4 worm cellular contexts compared by ENCODE assay signal in the genomic region with DNA sequence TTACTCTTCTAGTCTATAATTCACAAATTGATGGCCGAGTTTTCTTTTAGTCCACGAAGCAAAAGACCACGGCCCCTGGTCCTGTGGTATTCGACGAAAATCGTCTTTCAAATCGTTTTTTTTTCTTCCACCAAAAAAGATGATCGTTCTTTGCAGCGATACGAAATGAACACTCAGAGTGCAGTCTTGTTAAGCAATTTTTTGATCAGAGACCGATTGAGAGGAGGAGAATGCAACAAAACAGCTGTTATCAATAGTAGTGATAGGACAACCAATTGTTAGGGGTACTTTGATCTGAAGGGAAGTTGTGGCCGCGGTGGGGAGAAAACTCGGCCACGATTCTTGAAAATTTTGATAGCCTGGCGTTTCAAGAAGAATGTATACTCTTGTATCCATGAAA.
TF ChIP-seq lines count a peak whose summit lies in the region.

No protein-coding gene starts in this region.

TF ChIP-seq in whole organism, L1 larva, 84 proteins besides CTCF, POLR2A, EP300 and RAD21 (continued from another document and continues in another):
- TF ChIP-seq ceh-90 (tag; optimal IDR thresholded peaks at IDR 0.05; lab: Kevin White, UChicago) (no peak), hpl-2 (GFP tag; optimal IDR thresholded peaks at IDR 0.05; lab: Kevin White, UChicago) (no peak), nhr-90 (tag; optimal IDR thresholded peaks at IDR 0.05; lab: Kevin White, UChicago; ENCODE audit: poor library complexity) (peak; percentile 35), aly-2 (tag; optimal IDR thresholded peaks at IDR 0.05; lab: Kevin White, UChicago) (no peak), sup-37 (GFP tag; optimal IDR thresholded peaks at IDR 0.05; lab: Kevin White, UChicago) (no peak), lin-14 (GFP tag; optimal IDR thresholded peaks at IDR 0.05; lab: Kevin White, UChicago) (peak; percentile 72), hlh-17 (GFP tag; optimal IDR thresholded peaks at IDR 0.05; lab: Kevin White, UChicago; ENCODE audit: borderline replicate concordance) (no peak), skn-1 (tag; optimal IDR thresholded peaks at IDR 0.05; lab: Kevin White, UChicago) (no peak), xbp-1 (tag; optimal IDR thresholded peaks at IDR 0.05; lab: Kevin White, UChicago) (peak; percentile 7), C16A3.4 (tag; optimal IDR thresholded peaks at IDR 0.05; lab: Kevin White, UChicago) (peak; percentile 18), lin-13 (GFP tag; optimal IDR thresholded peaks at IDR 0.05; lab: Kevin White, UChicago) (no peak), vab-15 (tag; optimal IDR thresholded peaks at IDR 0.05; lab: Kevin White, UChicago) (no peak), tlp-1 (tag; optimal IDR thresholded peaks at IDR 0.05; lab: Kevin White, UChicago) (no peak), ceh-63 (GFP tag; optimal IDR thresholded peaks at IDR 0.05; lab: Kevin White, UChicago) (no peak), fkh-10 (GFP tag; optimal IDR thresholded peaks at IDR 0.05; lab: Kevin White, UChicago) (no peak), lin-35 (GFP tag; optimal IDR thresholded peaks at IDR 0.05; lab: Kevin White, UChicago) (peak in 1 of 2 experiments; percentile 78), zag-1 (tag; optimal IDR thresholded peaks at IDR 0.05; lab: Kevin White, UChicago) (no peak), efl-1 (optimal IDR thresholded peaks at IDR 0.05; lab: Kevin White, UChicago) (peak in 1 of 2 experiments; percentile 35), efl-1 (GFP tag; optimal IDR thresholded peaks at IDR 0.05 in 1 of 2; lab: Kevin White, UChicago) (peak; percentile 23 to 82), hlh-4 (tag; optimal IDR thresholded peaks at IDR 0.05; lab: Kevin White, UChicago) (no peak), fos-1 (tag; optimal IDR thresholded peaks at IDR 0.05; lab: Kevin White, UChicago) (no peak), lin-39 (tag; optimal IDR thresholded peaks at IDR 0.05; lab: Kevin White, UChicago) (peak; percentile 47), grh-1 (GFP tag; IDR thresholded peaks at IDR 0.05; lab: Robert Waterston, UW) (no peak), nhr-85 (tag; lab: Kevin White, UChicago) (peak; percentile 45), sox-4 (tag; optimal IDR thresholded peaks at IDR 0.05; lab: Kevin White, UChicago) (no peak), egl-27 (tag; optimal IDR thresholded peaks at IDR 0.05; lab: Kevin White, UChicago) (no peak), nhr-11 (tag; optimal IDR thresholded peaks at IDR 0.05; lab: Kevin White, UChicago) (no peak), sptf-1 (tag; optimal IDR thresholded peaks at IDR 0.05; lab: Kevin White, UChicago) (no peak), blmp-1 (tag; optimal IDR thresholded peaks at IDR 0.05; lab: Kevin White, UChicago) (peak; percentile 43), rnt-1 (tag; optimal IDR thresholded peaks at IDR 0.05; lab: Kevin White, UChicago) (peak; percentile 87), pqm-1 (tag; optimal IDR thresholded peaks at IDR 0.05; lab: Kevin White, UChicago) (no peak), mef-2 (tag; optimal IDR thresholded peaks at IDR 0.05; lab: Kevin White, UChicago) (no peak), swsn-7 (tag; optimal IDR thresholded peaks at IDR 0.05; lab: Kevin White, UChicago) (peak; percentile 22)

TF ChIP-seq in whole organism, L3 larva, 47 proteins besides CTCF, POLR2A, EP300 and RAD21 (continued from another document):
- TF ChIP-seq eor-1 (tag; optimal IDR thresholded peaks at IDR 0.05; lab: Kevin White, UChicago) = no peak
- no peak for TF ChIP-seq egl-5 (tag; optimal IDR thresholded peaks at IDR 0.05; lab: Kevin White, UChicago)
- TF ChIP-seq R02D3.7 (tag; optimal IDR thresholded peaks at IDR 0.05; lab: Kevin White, UChicago) = peak; percentile 37
- no peak for TF ChIP-seq tbx-2 (tag; optimal IDR thresholded peaks at IDR 0.05; lab: Kevin White, UChicago)
- no peak for TF ChIP-seq nhr-28 (tag; optimal IDR thresholded peaks at IDR 0.05; lab: Kevin White, UChicago)
- no peak for TF ChIP-seq ceh-16 (tag; optimal IDR thresholded peaks at IDR 0.05; lab: Kevin White, UChicago)
- TF ChIP-seq sea-2 (GFP tag; optimal IDR thresholded peaks at IDR 0.05; lab: Kevin White, UChicago) = no peak
- peak; percentile 31 for TF ChIP-seq nhr-23 (tag; optimal IDR thresholded peaks at IDR 0.05; lab: Kevin White, UChicago)
- no peak for TF ChIP-seq egl-27 (tag; optimal IDR thresholded peaks at IDR 0.05; lab: Kevin White, UChicago)
- no peak for TF ChIP-seq fkh-2 (tag; optimal IDR thresholded peaks at IDR 0.05; lab: Kevin White, UChicago)
- no peak for TF ChIP-seq unc-39 (tag; optimal IDR thresholded peaks at IDR 0.05; lab: Kevin White, UChicago)
- no peak for TF ChIP-seq nhr-76 (tag; optimal IDR thresholded peaks at IDR 0.05; lab: Kevin White, UChicago)
- no peak for TF ChIP-seq aly-2 (tag; optimal IDR thresholded peaks at IDR 0.05; lab: Kevin White, UChicago)
- TF ChIP-seq ZK546.5 (tag; optimal IDR thresholded peaks at IDR 0.05; lab: Kevin White, UChicago) = no peak
- no peak for TF ChIP-seq nhr-11 (tag; optimal IDR thresholded peaks at IDR 0.05; lab: Kevin White, UChicago)
- no peak for TF ChIP-seq fkh-10 (GFP tag; optimal IDR thresholded peaks at IDR 0.05; lab: Kevin White, UChicago)
- TF ChIP-seq ama-1 (optimal IDR thresholded peaks at IDR 0.05; lab: Kevin White, UChicago) = peak; percentile 27
- TF ChIP-seq zag-1 (tag; optimal IDR thresholded peaks at IDR 0.05; lab: Kevin White, UChicago) = no peak
- TF ChIP-seq ceh-28 (tag; optimal IDR thresholded peaks at IDR 0.05; lab: Kevin White, UChicago) = no peak
- no peak for TF ChIP-seq daf-12 (tag; optimal IDR thresholded peaks at IDR 0.05; lab: Kevin White, UChicago)
- TF ChIP-seq elt-3 (tag; optimal IDR thresholded peaks at IDR 0.05; lab: Kevin White, UChicago) = no peak
- no peak for TF ChIP-seq lsy-12 (tag; optimal IDR thresholded peaks at IDR 0.05; lab: Kevin White, UChicago)
- TF ChIP-seq mdl-1 (tag; optimal IDR thresholded peaks at IDR 0.05; lab: Kevin White, UChicago) = no peak
- TF ChIP-seq mml-1 (tag; optimal IDR thresholded peaks at IDR 0.05; lab: Kevin White, UChicago) = no peak

TF ChIP-seq in whole organism, L4 larva, 104 proteins besides CTCF, POLR2A, EP300 and RAD21 (continued from another document):
- TF ChIP-seq zag-1 (tag; optimal IDR thresholded peaks at IDR 0.05; lab: Kevin White, UChicago) = no peak
- TF ChIP-seq nhr-10 (tag; optimal IDR thresholded peaks at IDR 0.05; lab: Kevin White, UChicago) = peak; percentile 34
- TF ChIP-seq mep-1 (tag; optimal IDR thresholded peaks at IDR 0.05; lab: Kevin White, UChicago) = peak; percentile 53
- TF ChIP-seq mes-2 (tag; optimal IDR thresholded peaks at IDR 0.05; lab: Kevin White, UChicago; ENCODE audit: poor library complexity, severe bottlenecking) = peak; percentile 50
- peak in 1 of 2 experiments; percentile 48 for TF ChIP-seq daf-16 (GFP tag; optimal IDR thresholded peaks at IDR 0.05; lab: Kevin White, UChicago)
- peak; percentile 82 for TF ChIP-seq daf-16 (tag; optimal IDR thresholded peaks at IDR 0.05; lab: Kevin White, UChicago)
- no peak for TF ChIP-seq nhr-41 (GFP tag; IDR thresholded peaks at IDR 0.05; lab: Robert Waterston, UW)
- TF ChIP-seq pha-4 (GFP tag; IDR thresholded peaks at IDR 0.05; lab: Robert Waterston, UW) = 0 out of 2 replicates have a peak, but pooled peaks have one; percentile 12
- no peak for TF ChIP-seq pha-4 (tag; optimal IDR thresholded peaks at IDR 0.05; lab: Kevin White, UChicago)
- TF ChIP-seq nhr-28 (tag; optimal IDR thresholded peaks at IDR 0.05; lab: Kevin White, UChicago) = peak; percentile 79
- peak; percentile 57 for TF ChIP-seq dve-1 (tag; optimal IDR thresholded peaks at IDR 0.05; lab: Kevin White, UChicago; ENCODE audit: insufficient read depth)
- no peak for TF ChIP-seq attf-4 (tag; optimal IDR thresholded peaks at IDR 0.05; lab: Kevin White, UChicago)
- TF ChIP-seq pqm-1 (tag; optimal IDR thresholded peaks at IDR 0.05; lab: Kevin White, UChicago) = peak; percentile 37
- peak; percentile 7 for TF ChIP-seq dpl-1 (GFP tag; optimal IDR thresholded peaks at IDR 0.05; lab: Kevin White, UChicago)
- no peak for TF ChIP-seq aly-2 (tag; optimal IDR thresholded peaks at IDR 0.05; lab: Kevin White, UChicago)
- peak; percentile 19; the same call in 1 of the 2 replicates for TF ChIP-seq hmg-1.1 (GFP tag; IDR thresholded peaks at IDR 0.05; lab: Robert Waterston, UW)
- peak in 1 of 2 experiments; percentile 28 for TF ChIP-seq hif-1 (tag; optimal IDR thresholded peaks at IDR 0.05; lab: Kevin White, UChicago)
- TF ChIP-seq egl-27 (tag; optimal IDR thresholded peaks at IDR 0.05; lab: Kevin White, UChicago) = peak; percentile 30
- no peak for TF ChIP-seq mxl-2 (GFP tag; conservative IDR thresholded peaks at IDR 0.05; lab: Robert Waterston, UW)
- 0 out of 2 replicates have a peak, but pooled peaks have one; percentile 36 for TF ChIP-seq tra-1 (GFP tag; IDR thresholded peaks at IDR 0.05; lab: Robert Waterston, UW)
- no peak for TF ChIP-seq unc-130 (GFP tag; optimal IDR thresholded peaks at IDR 0.05; lab: Kevin White, UChicago)
- peak in 1 of 2 experiments; percentile 26 for TF ChIP-seq lsy-2 (tag; optimal IDR thresholded peaks at IDR 0.05; lab: Kevin White, UChicago)
- no peak for TF ChIP-seq nhr-25 (tag; optimal IDR thresholded peaks at IDR 0.05; lab: Kevin White, UChicago; ENCODE audit: borderline replicate concordance, insufficient read depth)
- TF ChIP-seq F44E2.7 (GFP tag; IDR thresholded peaks at IDR 0.05; lab: Robert Waterston, UW) = no peak
- peak in 1 of 2 experiments; percentile 69 for TF ChIP-seq mdl-1 (tag; optimal IDR thresholded peaks at IDR 0.05; lab: Kevin White, UChicago)
- TF ChIP-seq nhr-48 (tag; optimal IDR thresholded peaks at IDR 0.05; lab: Kevin White, UChicago) = peak; percentile 69
- TF ChIP-seq dmd-6 (GFP tag; IDR thresholded peaks at IDR 0.05; lab: Robert Waterston, UW) = peak; percentile 81
- no peak for TF ChIP-seq zip-11 (GFP tag; IDR thresholded peaks at IDR 0.05; lab: Robert Waterston, UW)
- TF ChIP-seq lin-38 (GFP tag; IDR thresholded peaks at IDR 0.05; lab: Robert Waterston, UW) = no peak
- peak; percentile 68 for TF ChIP-seq nhr-77 (tag; optimal IDR thresholded peaks at IDR 0.05; lab: Kevin White, UChicago)
- TF ChIP-seq madf-9 (GFP tag; conservative IDR thresholded peaks at IDR 0.05; lab: Robert Waterston, UW) = no peak
- no peak for TF ChIP-seq F26F4.8 (GFP tag; conservative IDR thresholded peaks at IDR 0.05; lab: Robert Waterston, UW)
- TF ChIP-seq daf-12 (tag; optimal IDR thresholded peaks at IDR 0.05; lab: Kevin White, UChicago) = no peak
- peak; percentile 62 for TF ChIP-seq nhr-102 (tag; optimal IDR thresholded peaks at IDR 0.05; lab: Kevin White, UChicago)
- TF ChIP-seq ztf-11 (tag; optimal IDR thresholded peaks at IDR 0.05; lab: Kevin White, UChicago) = no peak
- peak; percentile 35 for TF ChIP-seq hlh-30 (tag; optimal IDR thresholded peaks at IDR 0.05; lab: Kevin White, UChicago; ENCODE audit: insufficient read depth)
- TF ChIP-seq zfp-3 (GFP tag; conservative IDR thresholded peaks at IDR 0.05; lab: Robert Waterston, UW) = no peak; the same call in 1 of the 2 replicates

TF ChIP-seq in whole organism, young adult, 124 proteins besides CTCF, POLR2A, EP300 and RAD21 (continued from another document):
- no peak for TF ChIP-seq Y67H2A.10 (GFP tag; conservative IDR thresholded peaks at IDR 0.05; lab: Robert Waterston, UW)
- TF ChIP-seq egl-44 (GFP tag; IDR thresholded peaks at IDR 0.05; lab: Robert Waterston, UW) = no peak
- no peak for TF ChIP-seq egrh-3 (GFP tag; IDR thresholded peaks at IDR 0.05; lab: Robert Waterston, UW)
- no peak for TF ChIP-seq zim-3 (tag; optimal IDR thresholded peaks at IDR 0.05; lab: Kevin White, UChicago)
- TF ChIP-seq nhr-80 (tag; optimal IDR thresholded peaks at IDR 0.05; lab: Kevin White, UChicago) = peak; percentile 61
- no peak for TF ChIP-seq hrde-1 (tag; optimal IDR thresholded peaks at IDR 0.05; lab: Kevin White, UChicago; ENCODE audit: borderline replicate concordance)
- no peak for TF ChIP-seq F55B11.4 (tag; optimal IDR thresholded peaks at IDR 0.05; lab: Kevin White, UChicago; ENCODE audit: borderline replicate concordance, insufficient read depth)
- no peak for TF ChIP-seq sdz-38 (tag; optimal IDR thresholded peaks at IDR 0.05; lab: Kevin White, UChicago)
- TF ChIP-seq nhr-27 (tag; optimal IDR thresholded peaks at IDR 0.05; lab: Kevin White, UChicago) = no peak
- no peak for TF ChIP-seq let-526 (GFP tag; IDR thresholded peaks at IDR 0.05; lab: Robert Waterston, UW)
- peak; percentile 37 for TF ChIP-seq somi-1 (GFP tag; optimal IDR thresholded peaks at IDR 0.05; lab: Kevin White, UChicago)
- TF ChIP-seq bed-2 (GFP tag; IDR thresholded peaks at IDR 0.05; lab: Robert Waterston, UW) = no peak
- TF ChIP-seq attf-6 (GFP tag; IDR thresholded peaks at IDR 0.05; lab: Robert Waterston, UW) = no peak
- no peak for TF ChIP-seq nhr-179 (tag; optimal IDR thresholded peaks at IDR 0.05; lab: Kevin White, UChicago)
- no peak for TF ChIP-seq snpc-1.3 (tag; optimal IDR thresholded peaks at IDR 0.05; lab: Kevin White, UChicago; ENCODE audit: insufficient read depth)
- TF ChIP-seq ceh-91 (GFP tag; IDR thresholded peaks at IDR 0.05; lab: Robert Waterston, UW) = no peak
- no peak for TF ChIP-seq C17E4.6 (GFP tag; IDR thresholded peaks at IDR 0.05; lab: Robert Waterston, UW)
- no peak for TF ChIP-seq hmg-20 (GFP tag; IDR thresholded peaks at IDR 0.05; lab: Robert Waterston, UW)
- no peak for TF ChIP-seq snpc-4 (GFP tag; optimal IDR thresholded peaks at IDR 0.05; lab: Kevin White, UChicago)
- TF ChIP-seq snpc-4 (tag; optimal IDR thresholded peaks at IDR 0.05; lab: Kevin White, UChicago) = peak in 1 of 4 experiments; percentile 13
- no peak for TF ChIP-seq D2030.7 (GFP tag; IDR thresholded peaks at IDR 0.05; lab: Robert Waterston, UW)
- no peak for TF ChIP-seq ceh-27 (GFP tag; optimal IDR thresholded peaks at IDR 0.05; lab: Kevin White, UChicago)
- no peak for TF ChIP-seq cebp-2 (GFP tag; IDR thresholded peaks at IDR 0.05; lab: Robert Waterston, UW)
- no peak for TF ChIP-seq attf-3 (GFP tag; conservative IDR thresholded peaks at IDR 0.05; lab: Robert Waterston, UW)
- TF ChIP-seq snpc-1.1 (tag; optimal IDR thresholded peaks at IDR 0.05; lab: Kevin White, UChicago; ENCODE audit: insufficient read depth) = no peak
- TF ChIP-seq nfya-1 (tag; optimal IDR thresholded peaks at IDR 0.05; lab: Kevin White, UChicago; ENCODE audit: borderline replicate concordance, insufficient read depth) = no peak
- no peak for TF ChIP-seq T26A5.8 (tag; optimal IDR thresholded peaks at IDR 0.05; lab: Kevin White, UChicago)
- no peak for TF ChIP-seq K11D2.4 (GFP tag; IDR thresholded peaks at IDR 0.05; lab: Robert Waterston, UW)
- no peak for TF ChIP-seq attf-5 (GFP tag; optimal IDR thresholded peaks at IDR 0.05; lab: Kevin White, UChicago)
- no peak for TF ChIP-seq hsf-1 (GFP tag; IDR thresholded peaks at IDR 0.05; lab: Robert Waterston, UW)
- peak; percentile 12 for TF ChIP-seq chd-7 (tag; optimal IDR thresholded peaks at IDR 0.05; lab: Kevin White, UChicago)
- TF ChIP-seq mes-4 (tag; optimal IDR thresholded peaks at IDR 0.05; lab: Kevin White, UChicago) = no peak
TF ChIP-seq in whole organism, young adult: peak in this region for 9.
